Fruit fly (Drosophila melanogaster): Measurements from ENCODE around the gene Ssdp.

Ssdp gene

dm6 chr3R:18215300-18215699 lies 15.9 kb upstream of the Ssdp start (continued):
- TF ChIP-seq Dip3 (GFP tag; optimal IDR thresholded peaks at IDR 0.05), result peak; percentile 40
- no peak for TF ChIP-seq Dref (GFP tag; IDR thresholded peaks at IDR 0.05)
- no peak for TF ChIP-seq CG14441 (GFP tag; IDR thresholded peaks at IDR 0.05)
- no peak for TF ChIP-seq schlank (tag; optimal IDR thresholded peaks at IDR 0.05)
- no peak for TF ChIP-seq wek (GFP tag; optimal IDR thresholded peaks at IDR 0.05)
- TF ChIP-seq klu (GFP tag; IDR thresholded peaks at IDR 0.05), result no peak
- TF ChIP-seq pnt (GFP tag; optimal IDR thresholded peaks at IDR 0.05), result no peak
- TF ChIP-seq aop (GFP tag; IDR thresholded peaks at IDR 0.05), result no peak
- TF ChIP-seq Nf-YB (GFP tag; optimal IDR thresholded peaks at IDR 0.05), result no peak
- no peak for TF ChIP-seq rib (GFP tag; IDR thresholded peaks at IDR 0.05)
- TF ChIP-seq bab2 (GFP tag; optimal IDR thresholded peaks at IDR 0.05), result peak; percentile 38
- no peak for TF ChIP-seq kay (GFP tag; optimal IDR thresholded peaks at IDR 0.05)
- TF ChIP-seq CG12744 (GFP tag; optimal IDR thresholded peaks at IDR 0.05), result no peak
- no peak for TF ChIP-seq Optix (GFP tag; IDR thresholded peaks at IDR 0.05)
- TF ChIP-seq CG4617 (GFP tag; optimal IDR thresholded peaks at IDR 0.05; ENCODE audit: borderline replicate concordance), result no peak
- peak; percentile 26 for TF ChIP-seq CG9609 (GFP tag; optimal IDR thresholded peaks at IDR 0.05)
- no peak for TF ChIP-seq toy (GFP tag; IDR thresholded peaks at IDR 0.05)
- peak; percentile 40 for TF ChIP-seq Atf-2 (GFP tag; optimal IDR thresholded peaks at IDR 0.05)
- TF ChIP-seq CG15514 (GFP tag; optimal IDR thresholded peaks at IDR 0.05), result peak; percentile 69
- TF ChIP-seq CG10209 (GFP tag; optimal IDR thresholded peaks at IDR 0.05), result peak; percentile 3
- no peak for TF ChIP-seq Dad (GFP tag; optimal IDR thresholded peaks at IDR 0.05)
- no peak for TF ChIP-seq nerfin-1 (tag; optimal IDR thresholded peaks at IDR 0.05)
- no peak for TF ChIP-seq ranshi (GFP tag; IDR thresholded peaks at IDR 0.05)
- no peak for TF ChIP-seq lov (optimal IDR thresholded peaks at IDR 0.05)
- TF ChIP-seq lov (GFP tag; IDR thresholded peaks at IDR 0.05), result no peak
- TF ChIP-seq HmgZ (tag; optimal IDR thresholded peaks at IDR 0.05), result peak; percentile 46
- TF ChIP-seq Bteb2 (GFP tag; optimal IDR thresholded peaks at IDR 0.05), result peak; percentile 23
- no peak for TF ChIP-seq CG6175 (GFP tag; IDR thresholded peaks at IDR 0.05)
- no peak for TF ChIP-seq CG31388 (GFP tag; optimal IDR thresholded peaks at IDR 0.05)
- peak; percentile 20 for TF ChIP-seq trem (tag; optimal IDR thresholded peaks at IDR 0.05)
- no peak for TF ChIP-seq CG17829 (tag; optimal IDR thresholded peaks at IDR 0.05)
- peak; percentile 67 for TF ChIP-seq CG6791 (GFP tag; IDR thresholded peaks at IDR 0.05; ENCODE audit: partially characterized antibody)
- TF ChIP-seq CG7786 (GFP tag; optimal IDR thresholded peaks at IDR 0.05), result peak; percentile 42
- peak; percentile 3 for TF ChIP-seq fd96Cb (tag; optimal IDR thresholded peaks at IDR 0.05)
- peak; percentile 1 for TF ChIP-seq Hr3 (GFP tag; optimal IDR thresholded peaks at IDR 0.05)
- TF ChIP-seq ems (GFP tag; optimal IDR thresholded peaks at IDR 0.05), result peak; percentile 15
- TF ChIP-seq CG11696 (GFP tag; IDR thresholded peaks at IDR 0.05), result no peak
- TF ChIP-seq CG13775 (GFP tag; optimal IDR thresholded peaks at IDR 0.05), result peak; percentile 31
- TF ChIP-seq CG3407 (GFP tag; optimal IDR thresholded peaks at IDR 0.05), result no peak
- TF ChIP-seq trh (GFP tag; optimal IDR thresholded peaks at IDR 0.05), result no peak
- no peak for TF ChIP-seq Rx (GFP tag; IDR thresholded peaks at IDR 0.05)
- TF ChIP-seq Sry-β (GFP tag; optimal IDR thresholded peaks at IDR 0.05), result no peak
- TF ChIP-seq D (optimal IDR thresholded peaks at IDR 0.05), result no peak
- no peak for TF ChIP-seq D (GFP tag; optimal IDR thresholded peaks at IDR 0.05)
- no peak for TF ChIP-seq TFAM (GFP tag; optimal IDR thresholded peaks at IDR 0.05)
- no peak for TF ChIP-seq lab (GFP tag; optimal IDR thresholded peaks at IDR 0.05)
- TF ChIP-seq danr (GFP tag; IDR thresholded peaks at IDR 0.05), result no peak
- TF ChIP-seq CkIIα-i1 (GFP tag; IDR thresholded peaks at IDR 0.05), result no peak
- TF ChIP-seq CG31224 (GFP tag; IDR thresholded peaks at IDR 0.05), result no peak
- no peak for TF ChIP-seq cato (GFP tag; optimal IDR thresholded peaks at IDR 0.05; ENCODE audit: borderline replicate concordance)
- TF ChIP-seq CrebB (tag; optimal IDR thresholded peaks at IDR 0.05), result no peak
- no peak for TF ChIP-seq gro (GFP tag; optimal IDR thresholded peaks at IDR 0.05)
- TF ChIP-seq CG13287 (GFP tag; IDR thresholded peaks at IDR 0.05; ENCODE audit: partially characterized antibody), result peak; percentile 91

Data from whole organism, embryonic.